Worm (Caenorhabditis elegans) whole organism, late embryonic: ENCODE results near the gene fut-2.

ENCODE experiments used
- dmd-4 ChIP-seq: sonication (generic microtip); optimal IDR thresholded peaks from 2 replicates; lab custom pipeline; 2016; ENCODE audit warnings: borderline replicate concordance, missing genetic modification characterization, missing compliant biosample characterization
- hlh-30 ChIP-seq: sonication (generic microtip); optimal IDR thresholded peaks from 2 replicates; lab custom pipeline; 2017; ENCODE audit warnings: antibody characterized with exemption, missing genetic modification characterization, missing compliant biosample characterization; ENCODE audit not compliant: insufficient read depth
- pha-4 ChIP-seq: fragments of 150-350 bp; optimal IDR thresholded peaks from 2 replicates; lab custom pipeline; 2018; ENCODE audit warnings: missing biosample characterization, missing genetic modification reagents, missing genetic modification characterization

ce11 chrV:6614968-6615367 lies 39.3 kb upstream of the fut-2 start:
- no peak for TF ChIP-seq pha-4 (tag; lab: Kevin White, UChicago)
- TF ChIP-seq dmd-4 (tag; lab: Kevin White, UChicago): no peak
- TF ChIP-seq hlh-30 (tag; lab: Kevin White, UChicago): no peak
